Worm (Caenorhabditis elegans) whole organism, mixed stage, embryonic: ENCODE data around the gene F13D2.1.

Experiments used
- bed-3 ChIP-seq: fragments of 200-800 bp; sonication (Bioruptor generic); optimal IDR thresholded peaks from 3 replicates; lab custom pipeline; 2018; ENCODE audit warnings: mild to moderate bottlenecking, missing genetic modification characterization, moderate library complexity, missing compliant biosample characterization
- cnd-1 ChIP-seq: fragments of 200-800 bp; sonication (Bioruptor generic); optimal IDR thresholded peaks from 2 replicates; lab custom pipeline; 2018; ENCODE audit warnings: mild to moderate bottlenecking, missing genetic modification characterization, missing compliant biosample characterization
- lsy-2 ChIP-seq: fragments of 150-350 bp; optimal IDR thresholded peaks from 2 replicates; lab custom pipeline; 2014; ENCODE audit warnings: missing biosample characterization, missing genetic modification characterization
- mab-5 ChIP-seq: fragments of 150-350 bp; optimal IDR thresholded peaks from 2 replicates; lab custom pipeline; 2014; ENCODE audit warnings: missing biosample characterization, missing genetic modification characterization
- nhr-12 ChIP-seq: fragments of 150-350 bp; optimal IDR thresholded peaks from 2 replicates; lab custom pipeline; 2014; ENCODE audit warnings: missing biosample characterization, missing genetic modification characterization
- nhr-237 ChIP-seq: fragments of 150-350 bp; optimal IDR thresholded peaks from 2 replicates; lab custom pipeline; 2014; ENCODE audit warnings: missing biosample characterization, missing genetic modification characterization
- nhr-28 ChIP-seq: fragments of 150-350 bp; optimal IDR thresholded peaks from 2 replicates; lab custom pipeline; 2014; ENCODE audit warnings: missing biosample characterization, missing genetic modification characterization
- nhr-76 ChIP-seq: sonication (generic microtip); optimal IDR thresholded peaks from 2 replicates; lab custom pipeline; 2017; ENCODE audit warnings: missing biosample characterization, missing genetic modification characterization
- pha-4 ChIP-seq: fragments of 150-350 bp; optimal IDR thresholded peaks from 2 replicates; lab custom pipeline; 2018; ENCODE audit warnings: missing biosample characterization, missing genetic modification reagents, missing genetic modification characterization
- snpc-4 ChIP-seq: fragments of 150-350 bp; optimal IDR thresholded peaks from 2 replicates; lab custom pipeline; 2014; ENCODE audit warnings: missing biosample characterization, missing genetic modification characterization
- unc-62 ChIP-seq: fragments of 150-350 bp; optimal IDR thresholded peaks from 2 replicates; lab custom pipeline; 2014; ENCODE audit warnings: missing biosample characterization, missing genetic modification reagents, missing genetic modification characterization

DNA sequence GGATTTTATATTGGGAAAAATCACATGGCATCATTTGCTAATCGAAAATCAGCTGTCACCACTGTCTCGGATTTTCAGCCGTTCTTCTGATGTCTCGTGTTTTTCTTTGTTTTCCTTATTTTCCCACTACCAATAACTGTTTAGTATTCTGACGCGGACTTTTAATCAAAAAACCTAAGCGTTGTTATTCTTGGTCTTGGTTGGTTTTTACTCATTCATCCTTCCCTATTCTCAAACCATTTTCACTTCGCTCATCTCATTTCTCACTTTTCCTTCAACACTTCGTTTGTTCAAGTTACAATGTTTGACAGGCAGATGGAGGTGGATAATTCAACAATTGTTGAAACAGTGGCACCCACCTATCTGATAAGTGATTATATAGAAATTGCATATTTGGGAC, 10.8 kb downstream of the F13D2.1 start, which contains the start of gene gnrr-6:
- TF ChIP-seq lsy-2 (no peak), snpc-4 (no peak), pha-4 (tag; lab: Kevin White, UChicago) (no peak), mab-5 (tag; lab: Kevin White, UChicago) (no peak), nhr-12 (tag; lab: Kevin White, UChicago) (no peak), bed-3 (no peak), unc-62 (GFP tag; lab: Kevin White, UChicago) (no peak), nhr-28 (tag; lab: Kevin White, UChicago) (no peak), nhr-76 (tag; lab: Kevin White, UChicago) (no peak), cnd-1 (no peak), nhr-237 (tag; lab: Kevin White, UChicago) (no peak)
